4 fruit fly cellular contexts compared by ENCODE assay signal in genomic region chrX:9595312-9595931, dm6.
TF ChIP-seq lines count a peak whose summit lies in the region.

No protein-coding gene starts in this region.

- peak; percentile 68 to 75 for TF ChIP-seq CTCF in S2 (optimal IDR thresholded peaks at IDR 0.05; lab: Kevin White, UChicago)
- TF ChIP-seq CTCF in whole organism, embryonic (GFP tag; optimal IDR thresholded peaks at IDR 0.05; lab: Kevin White, UChicago), result peak; percentile 88

TF ChIP-seq in whole organism, adult, 20 proteins besides CTCF, POLR2A, EP300 and RAD21:
- TF ChIP-seq cnc (optimal IDR thresholded peaks at IDR 0.05; lab: Kevin White, UChicago) (no peak), Hr96 (GFP tag; optimal IDR thresholded peaks at IDR 0.05; lab: Kevin White, UChicago) (no peak), CG33017 (tag; optimal IDR thresholded peaks at IDR 0.05; lab: Kevin White, UChicago) (no peak), bab1 (GFP tag; optimal IDR thresholded peaks at IDR 0.05; lab: Kevin White, UChicago) (peak; percentile 43), Mnt (GFP tag; optimal IDR thresholded peaks at IDR 0.05; lab: Kevin White, UChicago) (no peak), tj (GFP tag; optimal IDR thresholded peaks at IDR 0.05; lab: Kevin White, UChicago) (peak; percentile 95), CG14711 (tag; optimal IDR thresholded peaks at IDR 0.05; lab: Kevin White, UChicago) (no peak), Crg-1 (GFP tag; optimal IDR thresholded peaks at IDR 0.05; lab: Kevin White, UChicago) (peak; percentile 10), cic (GFP tag; optimal IDR thresholded peaks at IDR 0.05; lab: Kevin White, UChicago) (no peak), Clk (GFP tag; optimal IDR thresholded peaks at IDR 0.05; lab: Kevin White, UChicago) (no peak), CG12768 (GFP tag; optimal IDR thresholded peaks at IDR 0.05; lab: Kevin White, UChicago) (no peak), CG7045 (GFP tag; optimal IDR thresholded peaks at IDR 0.05; lab: Kevin White, UChicago) (no peak), ovo (GFP tag; optimal IDR thresholded peaks at IDR 0.05; lab: Kevin White, UChicago) (no peak), CG7101 (tag; optimal IDR thresholded peaks at IDR 0.05; lab: Kevin White, UChicago) (no peak), toe (GFP tag; optimal IDR thresholded peaks at IDR 0.05; lab: Kevin White, UChicago) (no peak), kay (GFP tag; lab: Kevin White, UChicago; ENCODE audit: borderline replicate concordance) (no peak), CG5204 (GFP tag; optimal IDR thresholded peaks at IDR 0.05; lab: Kevin White, UChicago) (no peak), CG1620 (GFP tag; optimal IDR thresholded peaks at IDR 0.05; lab: Kevin White, UChicago) (no peak), CG11617 (GFP tag; optimal IDR thresholded peaks at IDR 0.05; lab: Kevin White, UChicago) (peak; percentile 16), pad (GFP tag; optimal IDR thresholded peaks at IDR 0.05; lab: Kevin White, UChicago) (peak; percentile 10)

TF ChIP-seq in whole organism, embryonic, 481 proteins besides CTCF, POLR2A, EP300 and RAD21:
- TF ChIP-seq chinmo (GFP tag; IDR thresholded peaks at IDR 0.05; lab: Robert Waterston, UW; ENCODE audit: partially characterized antibody), result 0 out of 4 replicates have a peak, but pooled peaks have one; percentile 4
- 0 out of 2 replicates have a peak, but pooled peaks have one; percentile 15 for TF ChIP-seq Rfx (GFP tag; IDR thresholded peaks at IDR 0.05; lab: Robert Waterston, UW)
- peak; percentile 51 for TF ChIP-seq CG10979 (tag; optimal IDR thresholded peaks at IDR 0.05; lab: Kevin White, UChicago)
- peak; percentile 4 for TF ChIP-seq CG2678 (tag; optimal IDR thresholded peaks at IDR 0.05; lab: Kevin White, UChicago)
- no peak for TF ChIP-seq CG4360 (GFP tag; IDR thresholded peaks at IDR 0.05; lab: Robert Waterston, UW)
- TF ChIP-seq CG2199 (GFP tag; IDR thresholded peaks at IDR 0.05; lab: Robert Waterston, UW), result no peak
- no peak for TF ChIP-seq CG14050 (GFP tag; IDR thresholded peaks at IDR 0.05; lab: Robert Waterston, UW)
- TF ChIP-seq CG10147 (GFP tag; optimal IDR thresholded peaks at IDR 0.05; lab: Kevin White, UChicago), result no peak
- no peak for TF ChIP-seq Dad (GFP tag; optimal IDR thresholded peaks at IDR 0.05; lab: Kevin White, UChicago)
- no peak for TF ChIP-seq al (GFP tag; IDR thresholded peaks at IDR 0.05; lab: Robert Waterston, UW)
- TF ChIP-seq HHEX (GFP tag; optimal IDR thresholded peaks at IDR 0.05; lab: Kevin White, UChicago), result peak; percentile 7
- TF ChIP-seq NfI (GFP tag; optimal IDR thresholded peaks at IDR 0.05; lab: Kevin White, UChicago), result no peak
- TF ChIP-seq sens (GFP tag; lab: Kevin White, UChicago), result peak; percentile 24
- no peak for TF ChIP-seq sim (GFP tag; IDR thresholded peaks at IDR 0.05; lab: Robert Waterston, UW)
- TF ChIP-seq tio (GFP tag; optimal IDR thresholded peaks at IDR 0.05; lab: Kevin White, UChicago), result no peak
- TF ChIP-seq Oaz (GFP tag; IDR thresholded peaks at IDR 0.05; lab: Robert Waterston, UW), result no peak
- TF ChIP-seq slbo (GFP tag; IDR thresholded peaks at IDR 0.05; lab: Robert Waterston, UW), result peak; percentile 36; the same call in 1 of the 2 replicates
- no peak for TF ChIP-seq sna (GFP tag; IDR thresholded peaks at IDR 0.05; lab: Robert Waterston, UW; ENCODE audit: partially characterized antibody)
- TF ChIP-seq gem (tag; optimal IDR thresholded peaks at IDR 0.05; lab: Kevin White, UChicago), result peak; percentile 3
- no peak for TF ChIP-seq CG6765 (GFP tag; optimal IDR thresholded peaks at IDR 0.05; lab: Kevin White, UChicago)
- no peak for TF ChIP-seq tin (GFP tag; optimal IDR thresholded peaks at IDR 0.05; lab: Kevin White, UChicago)
- peak; percentile 11 for TF ChIP-seq CG1603 (tag; optimal IDR thresholded peaks at IDR 0.05; lab: Kevin White, UChicago)
- TF ChIP-seq ranshi (GFP tag; IDR thresholded peaks at IDR 0.05; lab: Robert Waterston, UW), result no peak
- no peak for TF ChIP-seq CG13624 (GFP tag; optimal IDR thresholded peaks at IDR 0.05; lab: Kevin White, UChicago)
- peak; percentile 6 for TF ChIP-seq CG11504 (tag; optimal IDR thresholded peaks at IDR 0.05; lab: Kevin White, UChicago)
- peak; percentile 55 for TF ChIP-seq Ets65A (GFP tag; lab: Kevin White, UChicago)
- TF ChIP-seq esg (GFP tag; conservative IDR thresholded peaks at IDR 0.05; lab: Robert Waterston, UW), result peak; percentile 31; the same call in 1 of the 2 replicates
- TF ChIP-seq gsb (GFP tag; IDR thresholded peaks at IDR 0.05; lab: Robert Waterston, UW), result no peak
- TF ChIP-seq trem (tag; optimal IDR thresholded peaks at IDR 0.05; lab: Kevin White, UChicago), result no peak
- TF ChIP-seq CG10274 (GFP tag; optimal IDR thresholded peaks at IDR 0.05; lab: Kevin White, UChicago), result peak; percentile 83
- TF ChIP-seq Bgb (GFP tag; IDR thresholded peaks at IDR 0.05; lab: Robert Waterston, UW; ENCODE audit: partially characterized antibody), result no peak
- TF ChIP-seq Med (GFP tag; lab: Kevin White, UChicago), result peak; percentile 57
- no peak for TF ChIP-seq shn (GFP tag; optimal IDR thresholded peaks at IDR 0.05; lab: Kevin White, UChicago)
- no peak for TF ChIP-seq Kr (GFP tag; optimal IDR thresholded peaks at IDR 0.05; lab: Kevin White, UChicago)
- 0 out of 3 replicates have a peak, but pooled peaks have one; percentile 8 for TF ChIP-seq row (GFP tag; IDR thresholded peaks at IDR 0.05; lab: Robert Waterston, UW)
- TF ChIP-seq Ets97D (GFP tag; optimal IDR thresholded peaks at IDR 0.05; lab: Kevin White, UChicago), result no peak

TF ChIP-seq in whole organism, prepupa, 60 proteins besides CTCF, POLR2A, EP300 and RAD21:
- no peak for TF ChIP-seq CG4318 (GFP tag; optimal IDR thresholded peaks at IDR 0.05; lab: Kevin White, UChicago)
- peak; percentile 52 for TF ChIP-seq Eip78C (GFP tag; lab: Kevin White, UChicago)
- peak; percentile 38 for TF ChIP-seq svp (GFP tag; lab: Kevin White, UChicago)
TF ChIP-seq in whole organism, prepupa: peak in this region for 2.
